Fruit fly (Drosophila melanogaster) whole organism, prepupa: ENCODE data around the gene CG17721.

ENCODE experiments used
- CG10631 ChIP-seq: fragments of 200-800 bp; sonication (Bioruptor generic); optimal IDR thresholded peaks from 2 replicates; lab custom pipeline; 2016; ENCODE audit warnings: missing biosample characterization, missing genetic modification characterization
- CG10669 ChIP-seq: fragments of 200-800 bp; sonication (Bioruptor generic); optimal IDR thresholded peaks from 3 replicates; lab custom pipeline; 2018; ENCODE audit warnings: missing biosample characterization, mild to moderate bottlenecking, missing genetic modification characterization, moderate library complexity
- CG11294 ChIP-seq: fragments of 200-800 bp; sonication (Bioruptor generic); IDR thresholded peaks from 2 replicates; pipeline ENCODE4 v1.3.6; 2022; ENCODE audit warnings: missing biosample characterization, missing genetic modification characterization
- CG11762 ChIP-seq: fragments of 200-800 bp; sonication (Bioruptor generic); optimal IDR thresholded peaks from 3 replicates; lab custom pipeline; 2016; ENCODE audit warnings: missing biosample characterization, missing genetic modification characterization; ENCODE audit not compliant: insufficient read depth
- CG11902 ChIP-seq: fragments of 200-800 bp; sonication (Bioruptor generic); optimal IDR thresholded peaks from 3 replicates; lab custom pipeline; 2016; ENCODE audit warnings: missing biosample characterization, missing genetic modification characterization
- CG15336 ChIP-seq: fragments of 200-800 bp; sonication (Bioruptor generic); IDR thresholded peaks from 2 replicates; pipeline ENCODE4 v1.3.6; 2022; ENCODE audit warnings: missing biosample characterization, missing genetic modification characterization
- CG1621 ChIP-seq: fragments of 200-800 bp; sonication (Bioruptor generic); optimal IDR thresholded peaks from 3 replicates; lab custom pipeline; 2018; ENCODE audit warnings: missing biosample characterization, mild to moderate bottlenecking, missing genetic modification characterization
- CG16779 ChIP-seq: fragments of 200-800 bp; sonication (Bioruptor generic); optimal IDR thresholded peaks from 3 replicates; lab custom pipeline; 2017; ENCODE audit warnings: missing biosample characterization, mild to moderate bottlenecking, missing genetic modification characterization
- CG3032 ChIP-seq: fragments of 200-800 bp; optimal IDR thresholded peaks from 2 replicates; lab custom pipeline; 2019; ENCODE audit warnings: missing biosample characterization, mild to moderate bottlenecking, missing genetic modification characterization, moderate library complexity
- CG31627 ChIP-seq: fragments of 200-800 bp; sonication (Bioruptor generic); optimal IDR thresholded peaks from 3 replicates; lab custom pipeline; 2016; ENCODE audit warnings: missing biosample characterization, missing genetic modification characterization
- CG34406 ChIP-seq: fragments of 200-800 bp; sonication (Bioruptor generic); optimal IDR thresholded peaks from 3 replicates; lab custom pipeline; 2016; ENCODE audit warnings: missing biosample characterization, missing genetic modification characterization
- CG3919 ChIP-seq: fragments of 200-800 bp; sonication (Bioruptor generic); optimal IDR thresholded peaks from 3 replicates; lab custom pipeline; 2016; ENCODE audit warnings: missing biosample characterization, missing genetic modification characterization
- CG4318 ChIP-seq: fragments of 200-800 bp; sonication (Bioruptor generic); optimal IDR thresholded peaks from 3 replicates; lab custom pipeline; 2017; ENCODE audit warnings: missing biosample characterization, mild to moderate bottlenecking, missing genetic modification characterization
- CG6808 ChIP-seq: fragments of 200-800 bp; sonication (Bioruptor generic); optimal IDR thresholded peaks from 3 replicates; lab custom pipeline; 2017; ENCODE audit warnings: missing biosample characterization, missing genetic modification characterization, mild to moderate bottlenecking, moderate library complexity, missing genetic modification reagents
- CG6854 ChIP-seq: fragments of 200-800 bp; sonication (Bioruptor generic); optimal IDR thresholded peaks from 2 replicates; lab custom pipeline; 2017; ENCODE audit warnings: missing biosample characterization, mild to moderate bottlenecking, missing genetic modification characterization
- CG7368 ChIP-seq: fragments of 200-800 bp; sonication (Bioruptor generic); optimal IDR thresholded peaks from 3 replicates; lab custom pipeline; 2016; ENCODE audit warnings: missing biosample characterization, missing genetic modification characterization
- CG8319 ChIP-seq: fragments of 200-800 bp; sonication (Bioruptor generic); optimal IDR thresholded peaks from 3 replicates; lab custom pipeline; 2016; ENCODE audit warnings: missing biosample characterization, missing genetic modification characterization
- CG8632 ChIP-seq: fragments of 200-800 bp; sonication (Bioruptor generic); optimal IDR thresholded peaks from 3 replicates; lab custom pipeline; 2016; ENCODE audit warnings: missing biosample characterization, missing genetic modification characterization
- Eip75B ChIP-seq: fragments of 200-800 bp; sonication (Bioruptor generic); optimal IDR thresholded peaks from 3 replicates; lab custom pipeline; 2016; ENCODE audit warnings: missing biosample characterization, missing genetic modification characterization
- Eip78C ChIP-seq: fragments of 200-800 bp; sonication (Bioruptor generic); peaks from one replicate; lab custom pipeline; 2016; ENCODE audit warnings: missing biosample characterization, missing genetic modification characterization
- Eip93F ChIP-seq: fragments of 200-800 bp; sonication (Bioruptor generic); optimal IDR thresholded peaks from 2 replicates; lab custom pipeline; 2016; ENCODE audit warnings: missing biosample characterization, mild to moderate bottlenecking, missing genetic modification characterization
- Ets96B ChIP-seq: fragments of 200-800 bp; optimal IDR thresholded peaks from 2 replicates; lab custom pipeline; 2019; ENCODE audit warnings: missing biosample characterization, mild to moderate bottlenecking, missing genetic modification characterization, moderate library complexity
- Gug ChIP-seq: fragments of 200-800 bp; sonication (Bioruptor generic); IDR thresholded peaks from 2 replicates; pipeline ENCODE4 v1.3.6; 2022; ENCODE audit warnings: missing biosample characterization, missing genetic modification characterization
- Hr38 ChIP-seq: sonication (Bioruptor generic); optimal IDR thresholded peaks from 2 replicates; lab custom pipeline; 2016; ENCODE audit warnings: missing biosample characterization, missing genetic modification characterization
- Hr4 ChIP-seq: fragments of 200-800 bp; sonication (Bioruptor generic); optimal IDR thresholded peaks from 3 replicates; lab custom pipeline; 2016; ENCODE audit warnings: missing biosample characterization, missing genetic modification characterization
- Lpt ChIP-seq: fragments of 200-800 bp; sonication (Bioruptor generic); optimal IDR thresholded peaks from 3 replicates; lab custom pipeline; 2016; ENCODE audit warnings: missing biosample characterization, missing genetic modification characterization
- OdsH ChIP-seq: fragments of 200-800 bp; sonication (Bioruptor generic); optimal IDR thresholded peaks from 3 replicates; lab custom pipeline; 2016; ENCODE audit warnings: missing biosample characterization, missing genetic modification characterization
- Smox ChIP-seq: fragments of 200-800 bp; sonication (Bioruptor generic); optimal IDR thresholded peaks from 3 replicates; lab custom pipeline; 2016; ENCODE audit warnings: missing biosample characterization, missing genetic modification characterization
- Sox102F ChIP-seq: fragments of 200-800 bp; sonication (Bioruptor generic); optimal IDR thresholded peaks from 2 replicates; lab custom pipeline; 2016; ENCODE audit warnings: missing biosample characterization, mild to moderate bottlenecking, missing genetic modification characterization
- Sox14 ChIP-seq: fragments of 200-800 bp; sonication (Bioruptor generic); optimal IDR thresholded peaks from 3 replicates; lab custom pipeline; 2016; ENCODE audit warnings: missing biosample characterization, missing genetic modification characterization
- Sox15 ChIP-seq: fragments of 200-800 bp; sonication (Bioruptor generic); optimal IDR thresholded peaks from 3 replicates; lab custom pipeline; 2016; ENCODE audit warnings: missing biosample characterization, missing genetic modification characterization
- achi ChIP-seq: fragments of 200-800 bp; sonication (Bioruptor generic); optimal IDR thresholded peaks from 3 replicates; lab custom pipeline; 2016; ENCODE audit warnings: missing biosample characterization, missing genetic modification characterization
- acj6 ChIP-seq: fragments of 200-800 bp; sonication (Bioruptor generic); optimal IDR thresholded peaks from 3 replicates; lab custom pipeline; 2016; ENCODE audit warnings: missing biosample characterization, missing genetic modification characterization
- dac ChIP-seq: fragments of 200-800 bp; sonication (Bioruptor generic); optimal IDR thresholded peaks from 2 replicates; lab custom pipeline; 2017; ENCODE audit warnings: missing biosample characterization, mild to moderate bottlenecking, missing genetic modification characterization
- dsx ChIP-seq: fragments of 200-800 bp; optimal IDR thresholded peaks from 3 replicates; lab custom pipeline; 2019; ENCODE audit warnings: missing biosample characterization, mild to moderate bottlenecking, missing genetic modification characterization, moderate library complexity; ENCODE audit not compliant: poor library complexity, severe bottlenecking
- eg ChIP-seq: fragments of 200-800 bp; sonication (Bioruptor generic); IDR thresholded peaks from 3 replicates; pipeline ENCODE4 v1.3.6; 2022; ENCODE audit warnings: missing biosample characterization, missing genetic modification characterization
- esn ChIP-seq: fragments of 200-800 bp; sonication (Bioruptor generic); optimal IDR thresholded peaks from 2 replicates; lab custom pipeline; 2016; ENCODE audit warnings: missing biosample characterization, mild to moderate bottlenecking, missing genetic modification characterization, moderate library complexity
- fd59A ChIP-seq: fragments of 200-800 bp; sonication (Bioruptor generic); optimal IDR thresholded peaks from 2 replicates; lab custom pipeline; 2017; ENCODE audit warnings: missing biosample characterization, mild to moderate bottlenecking, missing genetic modification characterization, missing genetic modification reagents
- fd85E ChIP-seq: fragments of 200-800 bp; sonication (Bioruptor generic); optimal IDR thresholded peaks from 3 replicates; lab custom pipeline; 2016; ENCODE audit warnings: missing biosample characterization, missing genetic modification characterization
- fkh ChIP-seq: fragments of 200-800 bp; sonication (Bioruptor generic); optimal IDR thresholded peaks from 3 replicates; lab custom pipeline; 2017; ENCODE audit warnings: missing biosample characterization, mild to moderate bottlenecking, missing genetic modification characterization, moderate library complexity
- lz ChIP-seq: fragments of 200-800 bp; sonication (Bioruptor generic); optimal IDR thresholded peaks from 3 replicates; lab custom pipeline; 2016; ENCODE audit warnings: missing biosample characterization, missing genetic modification characterization
- net ChIP-seq: fragments of 200-800 bp; sonication (Bioruptor generic); optimal IDR thresholded peaks from 3 replicates; lab custom pipeline; 2016; ENCODE audit warnings: missing biosample characterization, missing genetic modification characterization
- pdm3 ChIP-seq: fragments of 200-800 bp; sonication (Bioruptor generic); optimal IDR thresholded peaks from 3 replicates; lab custom pipeline; 2016; ENCODE audit warnings: missing biosample characterization, missing genetic modification characterization
- salr ChIP-seq, 2 experiments: fragments of 200-800 bp; sonication (Bioruptor generic); optimal IDR thresholded peaks; 3 replicates each; lab custom pipeline; 2016 to 2018; ENCODE audit warnings: missing biosample characterization in 2 of 2, missing genetic modification characterization in 2 of 2, mild to moderate bottlenecking in 1 of 2
- spab ChIP-seq: fragments of 200-800 bp; sonication (Bioruptor generic); optimal IDR thresholded peaks from 2 replicates; lab custom pipeline; 2017; ENCODE audit warnings: missing biosample characterization, mild to moderate bottlenecking, missing genetic modification characterization, missing genetic modification reagents
- svp ChIP-seq: fragments of 200-800 bp; sonication (Bioruptor generic); peaks from one replicate; lab custom pipeline; 2016; ENCODE audit warnings: missing biosample characterization, missing genetic modification characterization
- topi ChIP-seq: fragments of 200-800 bp; sonication (Bioruptor generic); optimal IDR thresholded peaks from 3 replicates; lab custom pipeline; 2016; ENCODE audit warnings: missing biosample characterization, missing genetic modification characterization
- vri ChIP-seq: fragments of 200-800 bp; sonication (Bioruptor generic); optimal IDR thresholded peaks from 3 replicates; lab custom pipeline; 2016; ENCODE audit warnings: missing biosample characterization, mild to moderate bottlenecking, missing genetic modification characterization

Gene CG17721

DNA sequence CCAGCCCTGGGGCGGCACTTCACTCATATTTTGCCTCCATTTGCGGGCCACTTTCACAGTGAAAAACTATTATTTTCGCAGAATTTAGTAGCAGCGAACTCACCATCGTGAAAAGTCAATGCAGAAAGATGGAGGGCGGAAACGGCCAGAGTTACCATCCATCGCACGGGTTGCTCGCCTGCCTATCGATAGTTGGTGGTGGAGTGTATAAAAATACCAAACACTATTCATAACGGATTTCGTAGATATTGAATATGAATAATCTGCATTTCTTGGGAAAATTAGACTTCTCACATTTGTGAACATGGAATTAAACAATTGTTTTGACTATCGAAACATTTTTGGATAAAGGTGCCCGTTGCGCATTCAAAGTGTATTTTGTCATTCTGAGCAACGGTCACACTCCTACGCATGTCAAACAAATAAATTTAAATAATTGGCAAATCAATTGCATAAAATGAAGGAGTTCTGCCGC lies 18.7 kb upstream of the CG17721 start, which contains the start of the genes RpS25 and CG4820 (continued):
- TF ChIP-seq Ets96B: peak; percentile 41
- TF ChIP-seq CG11902 (GFP tag; lab: Kevin White, UChicago): peak; percentile 53
- TF ChIP-seq achi (GFP tag; lab: Kevin White, UChicago): peak; percentile 87
- peak; percentile 73 for TF ChIP-seq CG8632 (GFP tag; lab: Kevin White, UChicago)
- TF ChIP-seq CG3919 (GFP tag; lab: Kevin White, UChicago): peak; percentile 92
- peak; percentile 76 for TF ChIP-seq CG10669 (GFP tag; lab: Kevin White, UChicago)
- TF ChIP-seq fd85E (GFP tag; lab: Kevin White, UChicago): peak; percentile 84
- TF ChIP-seq lz (GFP tag; lab: Kevin White, UChicago): peak; percentile 91
- TF ChIP-seq esn (GFP tag; lab: Kevin White, UChicago): peak; percentile 90
- peak; percentile 31 for TF ChIP-seq dsx
- no peak for TF ChIP-seq Hr4 (GFP tag; lab: Kevin White, UChicago)
- TF ChIP-seq acj6 (GFP tag; lab: Kevin White, UChicago): peak; percentile 84
- TF ChIP-seq CG1621: peak; percentile 79
- TF ChIP-seq Lpt (GFP tag; lab: Kevin White, UChicago): peak; percentile 17
- peak; percentile 24; the same call in 1 of the 2 replicates for TF ChIP-seq CG15336
- no peak for TF ChIP-seq CG10631 (GFP tag; lab: Kevin White, UChicago)
- peak; percentile 79 for TF ChIP-seq CG6808

DNA sequence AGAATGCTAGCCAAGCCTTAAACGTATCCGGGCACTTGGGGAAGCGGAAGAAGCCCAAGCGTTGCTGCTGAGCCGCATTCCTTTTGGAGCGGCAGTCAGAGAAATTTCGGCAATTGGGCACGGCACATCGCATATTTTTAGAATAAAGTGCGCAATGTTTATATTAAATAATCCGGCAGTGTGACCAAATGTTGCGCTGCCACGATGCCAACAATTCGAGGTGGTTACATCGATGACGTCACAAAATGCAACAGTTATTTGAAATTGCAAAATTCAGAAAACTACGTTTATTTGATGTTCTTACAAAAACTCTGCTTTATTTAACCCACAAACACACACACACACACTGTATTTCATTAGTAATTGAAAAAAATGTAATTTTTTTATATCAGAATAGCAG lies 15.1 kb upstream of the CG17721 start, which contains the start of gene CG6689:
Gene CG6689, minus strand, starts transcription at position 182 of the 400 bp plus-strand sequence.
- no peak for TF ChIP-seq fd59A
- TF ChIP-seq CG10631 (GFP tag; lab: Kevin White, UChicago): no peak
- no peak for TF ChIP-seq fd85E (GFP tag; lab: Kevin White, UChicago)
- TF ChIP-seq CG8632 (GFP tag; lab: Kevin White, UChicago): no peak
- no peak for TF ChIP-seq CG7368 (GFP tag; lab: Kevin White, UChicago)
- TF ChIP-seq CG1621: no peak
- TF ChIP-seq CG11294 (GFP tag; lab: Robert Waterston, UW): no peak
- peak; percentile 2 for TF ChIP-seq Eip75B (GFP tag; lab: Kevin White, UChicago)
- TF ChIP-seq CG10669 (GFP tag; lab: Kevin White, UChicago): no peak
- no peak for TF ChIP-seq CG8319 (GFP tag; lab: Kevin White, UChicago)
- no peak for TF ChIP-seq Smox (GFP tag; lab: Kevin White, UChicago)
- no peak for TF ChIP-seq eg (GFP tag; lab: Robert Waterston, UW)
- no peak for TF ChIP-seq salr (GFP tag; optimal IDR thresholded peaks at IDR 0.05; lab: Kevin White, UChicago)
- no peak for TF ChIP-seq CG16779 (tag; lab: Kevin White, UChicago)
- TF ChIP-seq CG11762 (GFP tag; lab: Kevin White, UChicago): no peak
- TF ChIP-seq Sox14 (GFP tag; lab: Kevin White, UChicago): peak; percentile 53
- no peak for TF ChIP-seq Sox102F
- no peak for TF ChIP-seq CG31627 (GFP tag; lab: Kevin White, UChicago)
- no peak for TF ChIP-seq Hr4 (GFP tag; lab: Kevin White, UChicago)
- TF ChIP-seq vri (GFP tag; lab: Kevin White, UChicago): peak; percentile 97
- TF ChIP-seq CG6808: no peak
- no peak for TF ChIP-seq spab (GFP tag; lab: Kevin White, UChicago)
- no peak for TF ChIP-seq dsx
- TF ChIP-seq svp (GFP tag; lab: Kevin White, UChicago): no peak
- no peak for TF ChIP-seq CG6854 (GFP tag; lab: Kevin White, UChicago)
- no peak for TF ChIP-seq Eip93F (GFP tag; lab: Kevin White, UChicago)
- TF ChIP-seq Eip78C (GFP tag; lab: Kevin White, UChicago): peak; percentile 35
- 0 out of 2 replicates have a peak, but pooled peaks have one; percentile 10 for TF ChIP-seq CG15336
- peak; percentile 87 for TF ChIP-seq fkh (GFP tag; lab: Kevin White, UChicago)
- no peak for TF ChIP-seq CG3032 (tag; lab: Kevin White, UChicago)
- TF ChIP-seq Hr38 (GFP tag; lab: Kevin White, UChicago): no peak
- TF ChIP-seq pdm3: no peak
- TF ChIP-seq dac (GFP tag; lab: Kevin White, UChicago): no peak
- no peak for TF ChIP-seq net (GFP tag; lab: Kevin White, UChicago)
- TF ChIP-seq Lpt (GFP tag; lab: Kevin White, UChicago): no peak
- TF ChIP-seq Sox15 (GFP tag; lab: Kevin White, UChicago): no peak
- TF ChIP-seq Gug (GFP tag; lab: Robert Waterston, UW): no peak
- no peak for TF ChIP-seq OdsH (GFP tag; lab: Kevin White, UChicago)
- no peak for TF ChIP-seq CG4318
- no peak for TF ChIP-seq Ets96B
- peak; percentile 33 for TF ChIP-seq esn (GFP tag; lab: Kevin White, UChicago)
- TF ChIP-seq CG34406 (GFP tag; lab: Kevin White, UChicago): no peak
- TF ChIP-seq CG3919 (GFP tag; lab: Kevin White, UChicago): no peak
- TF ChIP-seq topi (GFP tag; lab: Kevin White, UChicago): no peak
